Worm (Caenorhabditis elegans) whole organism, L1 larva: ENCODE results near the gene srx-5.

Experiments
- C04F5.9 ChIP-seq: sonication (generic microtip); optimal IDR thresholded peaks from 2 replicates; lab custom pipeline; 2016; ENCODE audit warnings: missing genetic modification characterization, missing compliant biosample characterization
- C16A3.4 ChIP-seq: fragments of 150-350 bp; optimal IDR thresholded peaks from 2 replicates; lab custom pipeline; 2014; ENCODE audit warnings: missing biosample characterization, missing genetic modification characterization
- F16B12.6 ChIP-seq: fragments of 150-350 bp; optimal IDR thresholded peaks from 2 replicates; lab custom pipeline; 2014; ENCODE audit warnings: missing biosample characterization, missing genetic modification characterization
- Y116A8C.19 ChIP-seq: sonication (generic microtip); optimal IDR thresholded peaks from 2 replicates; lab custom pipeline; 2016; ENCODE audit warnings: missing compliant biosample characterization, missing genetic modification characterization, borderline replicate concordance
- aha-1 ChIP-seq: fragments of 150-350 bp; optimal IDR thresholded peaks from 2 replicates; lab custom pipeline; 2014; ENCODE audit warnings: missing biosample characterization, missing genetic modification characterization
- alr-1 ChIP-seq: fragments of 200-800 bp; sonication (Bioruptor generic); optimal IDR thresholded peaks from 2 replicates; lab custom pipeline; 2018; ENCODE audit warnings: borderline replicate concordance, mild to moderate bottlenecking, missing genetic modification characterization, missing compliant biosample characterization
- ama-1 ChIP-seq: fragments of 150-350 bp; optimal IDR thresholded peaks from 2 replicates; lab custom pipeline; 2014
- blmp-1 ChIP-seq: fragments of 150-350 bp; optimal IDR thresholded peaks from 2 replicates; lab custom pipeline; 2014; ENCODE audit warnings: missing biosample characterization, missing genetic modification characterization
- ceh-8 ChIP-seq: fragments of 200-800 bp; sonication (Bioruptor generic); optimal IDR thresholded peaks from 2 replicates; lab custom pipeline; 2018; ENCODE audit warnings: mild to moderate bottlenecking, missing genetic modification characterization, moderate library complexity, missing compliant biosample characterization
- ceh-82 ChIP-seq, 3 experiments: fragments of 150-350 bp in 1 of 3; sonication (generic microtip) in 2 of 3; optimal IDR thresholded peaks; 2 replicates each; lab custom pipeline; 2014 to 2017; ENCODE audit warnings: missing biosample characterization in 3 of 3, missing genetic modification characterization in 3 of 3
- ces-1 ChIP-seq: fragments of 150-350 bp; optimal IDR thresholded peaks from 2 replicates; lab custom pipeline; 2014; ENCODE audit warnings: missing biosample characterization, missing genetic modification reagents, missing genetic modification characterization
- efl-1 ChIP-seq, 4 experiments: fragments of 150-350 bp; optimal IDR thresholded peaks in 3 of 4; peaks in 1 of 4; 1 replicate in 1 of 4; 2 replicates in 3 of 4; lab custom pipeline; 2014; ENCODE audit warnings: missing biosample characterization in 2 of 4, missing genetic modification characterization in 2 of 4, missing genetic modification reagents in 2 of 4
- egl-13 ChIP-seq: sonication (generic microtip); optimal IDR thresholded peaks from 2 replicates; lab custom pipeline; 2016; ENCODE audit warnings: missing genotype, missing genetic modification reagents, missing genetic modification characterization, missing compliant biosample characterization
- elt-3 ChIP-seq, 6 experiments: fragments of 150-350 bp in 1 of 6; sonication (generic microtip); optimal IDR thresholded peaks; 2 replicates each; lab custom pipeline; 2017 to 2018; ENCODE audit warnings: missing biosample characterization in 6 of 6, missing genetic modification characterization in 6 of 6, inconsistent platforms in 1 of 6
- ets-5 ChIP-seq: fragments of 200-800 bp; sonication (Bioruptor generic); IDR thresholded peaks from 2 replicates; pipeline ENCODE4 v1.3.6; 2022; ENCODE audit warnings: missing genetic modification characterization, missing compliant biosample characterization
- fkh-10 ChIP-seq: sonication (generic microtip); optimal IDR thresholded peaks from 2 replicates; lab custom pipeline; 2017; ENCODE audit warnings: missing biosample characterization, missing genetic modification reagents, missing genetic modification characterization
- fkh-4 ChIP-seq: sonication (generic microtip); optimal IDR thresholded peaks from 2 replicates; lab custom pipeline; 2016; ENCODE audit warnings: missing compliant biosample characterization, missing genetic modification characterization, borderline replicate concordance
- hlh-17 ChIP-seq: fragments of 200-800 bp; sonication (Bioruptor generic); optimal IDR thresholded peaks from 2 replicates; lab custom pipeline; 2018; ENCODE audit warnings: missing genetic modification characterization, mild to moderate bottlenecking, missing compliant biosample characterization, moderate library complexity, borderline replicate concordance
- hlh-4 ChIP-seq: sonication (generic microtip); optimal IDR thresholded peaks from 2 replicates; lab custom pipeline; 2016; ENCODE audit warnings: mild to moderate bottlenecking, missing genetic modification characterization, missing compliant biosample characterization
- hpl-2 ChIP-seq: fragments of 150-350 bp; optimal IDR thresholded peaks from 2 replicates; lab custom pipeline; 2014; ENCODE audit warnings: missing biosample characterization, missing genetic modification reagents, missing genetic modification characterization
- irx-1 ChIP-seq: sonication (generic microtip); optimal IDR thresholded peaks from 2 replicates; lab custom pipeline; 2016; ENCODE audit warnings: missing genetic modification characterization, missing compliant biosample characterization
- isw-1 ChIP-seq: fragments of 200-800 bp; sonication (Bioruptor generic); IDR thresholded peaks from 2 replicates; pipeline ENCODE4 v1.3.6; 2022; ENCODE audit warnings: missing genetic modification characterization, missing compliant biosample characterization
- jun-1 ChIP-seq: fragments of 150-350 bp; optimal IDR thresholded peaks from 2 replicates; lab custom pipeline; 2014; ENCODE audit warnings: missing biosample characterization, missing genetic modification reagents, missing genetic modification characterization
- lin-15B ChIP-seq: fragments of 150-350 bp; sonication (generic microtip); optimal IDR thresholded peaks from 3 replicates; lab custom pipeline; 2014; ENCODE audit warnings: missing biosample characterization, missing genetic modification characterization
- lin-39 ChIP-seq: fragments of 150-350 bp; optimal IDR thresholded peaks from 2 replicates; lab custom pipeline; 2014; ENCODE audit warnings: missing biosample characterization, missing genetic modification reagents, missing genetic modification characterization
- lsy-2 ChIP-seq, 2 experiments: fragments of 150-350 bp; optimal IDR thresholded peaks; 2 replicates each; lab custom pipeline; 2014; ENCODE audit warnings: missing biosample characterization in 2 of 2, missing genetic modification characterization in 2 of 2
- nhr-11 ChIP-seq: fragments of 150-350 bp; optimal IDR thresholded peaks from 2 replicates; lab custom pipeline; 2014; ENCODE audit warnings: missing biosample characterization, missing genetic modification characterization
- nhr-12 ChIP-seq: sonication (generic microtip); optimal IDR thresholded peaks from 2 replicates; lab custom pipeline; 2017; ENCODE audit warnings: missing biosample characterization, missing genetic modification characterization
- nhr-47 ChIP-seq: sonication (generic microtip); optimal IDR thresholded peaks from 2 replicates; lab custom pipeline; 2016; ENCODE audit warnings: mild to moderate bottlenecking, missing genetic modification characterization, moderate library complexity, missing compliant biosample characterization
- nhr-71 ChIP-seq: sonication (generic microtip); optimal IDR thresholded peaks from 2 replicates; lab custom pipeline; 2016; ENCODE audit warnings: mild to moderate bottlenecking, missing genetic modification characterization, moderate library complexity, missing compliant biosample characterization
- nhr-76 ChIP-seq: sonication (generic microtip); optimal IDR thresholded peaks from 2 replicates; lab custom pipeline; 2017; ENCODE audit warnings: missing biosample characterization, missing genetic modification characterization
- nhr-84 ChIP-seq: sonication (generic microtip); optimal IDR thresholded peaks from 2 replicates; lab custom pipeline; 2017; ENCODE audit warnings: missing biosample characterization, missing genetic modification characterization
- rnt-1 ChIP-seq: sonication (generic microtip); optimal IDR thresholded peaks from 2 replicates; lab custom pipeline; 2016; ENCODE audit warnings: mild to moderate bottlenecking, missing genetic modification characterization, moderate library complexity, missing compliant biosample characterization
- snu-23 ChIP-seq: sonication (generic microtip); optimal IDR thresholded peaks from 2 replicates; lab custom pipeline; 2016; ENCODE audit warnings: missing genetic modification characterization, missing compliant biosample characterization
- sox-4 ChIP-seq: sonication (generic microtip); optimal IDR thresholded peaks from 2 replicates; lab custom pipeline; 2016; ENCODE audit warnings: missing genetic modification characterization, missing compliant biosample characterization
- sptf-1 ChIP-seq: fragments of 150-350 bp; optimal IDR thresholded peaks from 2 replicates; lab custom pipeline; 2014; ENCODE audit warnings: missing biosample characterization, missing genetic modification characterization
- tlp-1 ChIP-seq: fragments of 150-350 bp; optimal IDR thresholded peaks from 2 replicates; lab custom pipeline; 2014; ENCODE audit warnings: missing biosample characterization, missing genetic modification characterization
- unc-30 ChIP-seq: sonication (generic microtip); optimal IDR thresholded peaks from 2 replicates; lab custom pipeline; 2017; ENCODE audit warnings: missing biosample characterization, missing genetic modification characterization
- unc-62 ChIP-seq: fragments of 150-350 bp; optimal IDR thresholded peaks from 2 replicates; lab custom pipeline; 2014; ENCODE audit warnings: missing biosample characterization, missing genetic modification reagents, missing genetic modification characterization
- ztf-4 ChIP-seq: fragments of 150-350 bp; optimal IDR thresholded peaks from 2 replicates; lab custom pipeline; 2014; ENCODE audit warnings: missing biosample characterization, missing genetic modification characterization

Gene srx-5

DNA sequence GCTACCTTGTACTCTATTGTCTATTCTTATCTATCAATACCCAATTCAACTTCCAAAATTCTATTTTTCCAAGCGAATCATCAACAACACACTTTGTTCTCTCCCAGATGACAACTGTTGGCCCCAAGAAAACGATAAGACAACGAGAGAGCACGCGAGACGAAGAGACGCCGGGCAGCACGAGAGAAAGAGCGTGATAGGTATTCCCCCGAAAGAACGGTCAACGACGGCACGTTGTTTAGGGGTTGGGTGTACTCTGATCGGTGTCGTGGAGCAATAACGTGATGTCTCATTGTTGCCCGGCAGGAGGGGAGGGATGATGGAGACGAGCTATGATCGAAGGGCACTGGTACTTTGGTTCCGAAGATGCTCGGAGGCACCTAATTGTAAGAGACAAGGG is 31.5 kb downstream of the srx-5 start (continued):
- TF ChIP-seq efl-1 (optimal IDR thresholded peaks at IDR 0.05; lab: Kevin White, UChicago) (peak; percentile 58 to 67), efl-1 (GFP tag; optimal IDR thresholded peaks at IDR 0.05 in 1 of 2; lab: Kevin White, UChicago) (peak; percentile 15 to 96), blmp-1 (tag; lab: Kevin White, UChicago) (peak; percentile 13), irx-1 (peak; percentile 77), isw-1 (GFP tag; lab: Robert Waterston, UW) (peak; percentile 52; the same call in 1 of the 2 replicates), fkh-4 (tag; lab: Kevin White, UChicago) (no peak), elt-3 (tag; optimal IDR thresholded peaks at IDR 0.05; lab: Kevin White, UChicago) (peak in 5 of 6 experiments; percentile 16 to 92 (median 65)), sptf-1 (tag; lab: Kevin White, UChicago) (no peak), ztf-4 (tag; lab: Kevin White, UChicago) (peak; percentile 90), egl-13 (tag; lab: Kevin White, UChicago) (peak; percentile 53), unc-30 (tag; lab: Kevin White, UChicago) (no peak), sox-4 (peak; percentile 59), nhr-76 (tag; lab: Kevin White, UChicago) (no peak), nhr-11 (peak; percentile 77), nhr-12 (tag; lab: Kevin White, UChicago) (no peak), nhr-84 (tag; lab: Kevin White, UChicago) (no peak), lin-15B (no peak), hlh-17 (GFP tag; lab: Kevin White, UChicago) (no peak), hpl-2 (no peak), snu-23 (GFP tag; lab: Kevin White, UChicago) (peak; percentile 96), lin-39 (peak; percentile 83), nhr-47 (tag; lab: Kevin White, UChicago) (peak; percentile 89), Y116A8C.19 (peak; percentile 11), nhr-71 (tag; lab: Kevin White, UChicago) (peak; percentile 100), ets-5 (GFP tag; lab: Robert Waterston, UW) (no peak), alr-1 (tag; lab: Kevin White, UChicago) (no peak), tlp-1 (tag; lab: Kevin White, UChicago) (no peak), lsy-2 (tag; optimal IDR thresholded peaks at IDR 0.05; lab: Kevin White, UChicago) (peak; percentile 77 to 83), rnt-1 (peak; percentile 95), ces-1 (GFP tag; lab: Kevin White, UChicago) (no peak), C04F5.9 (tag; lab: Kevin White, UChicago) (peak; percentile 76), fkh-10 (GFP tag; lab: Kevin White, UChicago) (no peak)

ce11 chrV:736171-736570 is 36.3 kb downstream of the srx-5 start, which contains the start of gene srj-25:
TSS of gene srj-25 (minus strand) at chrV:736271.
- TF ChIP-seq jun-1 (tag; lab: Kevin White, UChicago): no peak
- TF ChIP-seq hlh-4 (tag; lab: Kevin White, UChicago): no peak
- no peak for TF ChIP-seq ceh-8 (GFP tag; lab: Kevin White, UChicago)
- TF ChIP-seq ama-1 (lab: Kevin White, UChicago): no peak
- TF ChIP-seq C16A3.4: no peak

DNA sequence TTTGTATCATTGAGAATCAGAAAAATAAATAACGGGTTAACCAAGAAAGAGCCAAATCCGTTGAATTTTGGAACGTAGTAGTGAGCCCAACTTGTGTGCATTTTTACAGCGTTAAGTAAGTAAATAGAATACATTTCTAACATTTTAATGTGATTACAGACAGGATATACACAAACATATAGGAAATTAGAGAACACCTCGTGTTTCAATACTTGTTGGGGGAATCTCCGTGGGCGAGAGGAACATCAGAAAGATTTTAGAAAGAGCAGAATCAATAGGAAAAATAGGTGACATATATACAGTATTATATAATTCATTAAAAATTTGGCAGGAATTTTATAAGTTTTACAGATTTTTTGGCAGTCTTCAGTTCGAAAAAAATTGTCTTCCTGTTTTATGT is 38.9 kb downstream of the srx-5 start, which contains the start of gene srj-24:
srj-24 (minus strand) TSS at position 101 of the 400 bp plus-strand sequence.
- TF ChIP-seq F16B12.6 (no peak), unc-62 (GFP tag; lab: Kevin White, UChicago) (no peak), C04F5.9 (tag; lab: Kevin White, UChicago) (no peak), ceh-82 (tag; optimal IDR thresholded peaks at IDR 0.05; lab: Kevin White, UChicago) (no peak), aha-1 (tag; lab: Kevin White, UChicago) (no peak)
